Fruit fly (Drosophila melanogaster): ENCODE results near the gene CG31121.

Gene CG31121

DNA sequence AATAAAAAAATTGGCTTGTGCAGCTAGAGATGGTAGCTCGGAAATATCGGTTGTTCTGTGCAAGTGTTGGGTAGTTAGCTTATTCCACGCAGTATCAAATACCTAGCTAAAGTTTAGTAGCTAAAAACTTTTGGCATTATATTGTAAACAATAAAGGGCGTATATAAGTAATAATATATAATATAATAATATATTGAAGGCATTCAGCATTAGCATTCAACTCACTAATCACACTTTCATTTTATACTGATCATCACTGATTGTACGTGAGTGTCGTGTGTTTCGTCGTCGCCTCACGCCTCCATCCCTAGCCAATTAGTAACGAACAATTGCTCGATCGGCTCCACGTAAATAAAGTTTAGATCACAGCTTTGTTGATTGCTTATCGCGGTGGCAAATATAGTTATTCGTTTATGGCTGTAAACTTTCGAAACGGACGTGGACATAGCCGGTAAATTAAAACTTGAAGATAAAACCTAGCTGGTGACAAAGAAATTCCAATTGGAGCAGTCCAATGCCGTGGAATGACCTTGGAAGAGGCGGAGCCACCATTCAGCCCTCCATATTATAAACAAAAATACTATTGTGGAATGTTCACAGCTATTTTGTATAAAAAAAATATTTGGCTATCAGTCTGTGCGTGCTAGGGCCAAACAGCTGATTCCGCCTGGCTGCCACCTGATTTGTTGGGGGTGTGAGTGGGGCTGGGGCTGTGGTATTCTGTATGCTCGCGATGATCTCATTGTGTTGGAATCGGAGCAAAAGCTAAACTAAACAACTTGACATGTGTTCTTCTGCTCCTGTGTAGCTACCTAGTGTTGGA, 23.6 kb upstream of the CG31121 start, which contains the start of the genes PIG-S, sud1 and CG11168:
TSS of gene PIG-S (minus strand) at position 51 of the 823 bp plus-strand sequence.
TSS of gene sud1 (minus strand) at position 51 of the 823 bp plus-strand sequence.
TSS of gene CG11168 (plus strand) at position 293 of the 823 bp plus-strand sequence.
- peak; percentile 45; the same call in 1 of the 3 replicates for TF ChIP-seq CG6163 (GFP tag; IDR thresholded peaks at IDR 0.05)
- TF ChIP-seq dsx (GFP tag; optimal IDR thresholded peaks at IDR 0.05; ENCODE audit: poor library complexity, severe bottlenecking): peak; percentile 38
- TF ChIP-seq Eip75B (GFP tag; optimal IDR thresholded peaks at IDR 0.05): no peak
- peak; percentile 41 for TF ChIP-seq lz (GFP tag; optimal IDR thresholded peaks at IDR 0.05)
- peak; percentile 26; the same call in 1 of the 2 replicates for TF ChIP-seq CG15336 (GFP tag; IDR thresholded peaks at IDR 0.05)
- TF ChIP-seq CG3032 (tag; optimal IDR thresholded peaks at IDR 0.05): peak; percentile 63
- TF ChIP-seq esn (GFP tag; optimal IDR thresholded peaks at IDR 0.05): peak; percentile 36
- TF ChIP-seq eg (GFP tag; IDR thresholded peaks at IDR 0.05): peak; percentile 54; the same call in 2 of the 3 replicates
- peak; percentile 14 for TF ChIP-seq Sox15 (GFP tag; optimal IDR thresholded peaks at IDR 0.05)
- TF ChIP-seq CG11294 (GFP tag; IDR thresholded peaks at IDR 0.05): peak; percentile 11; the same call in 1 of the 2 replicates
- TF ChIP-seq CG6854 (GFP tag; optimal IDR thresholded peaks at IDR 0.05): no peak
- TF ChIP-seq CG31627 (GFP tag; optimal IDR thresholded peaks at IDR 0.05): peak; percentile 28
- peak; percentile 18 for TF ChIP-seq CG1621 (tag; optimal IDR thresholded peaks at IDR 0.05)
- TF ChIP-seq CG10631 (GFP tag; optimal IDR thresholded peaks at IDR 0.05): no peak

- TF ChIP-seq Eip93F (GFP tag; optimal IDR thresholded peaks at IDR 0.05) (no peak), Met (GFP tag; optimal IDR thresholded peaks at IDR 0.05) (no peak), cyc (GFP tag; optimal IDR thresholded peaks at IDR 0.05) (no peak), CG9139 (GFP tag; optimal IDR thresholded peaks at IDR 0.05) (no peak), Sox102F (GFP tag; optimal IDR thresholded peaks at IDR 0.05) (no peak)
Measured at dm6 chr3R:24914864-24915263, 20.5 kb upstream of the CG31121 start.

DNA sequence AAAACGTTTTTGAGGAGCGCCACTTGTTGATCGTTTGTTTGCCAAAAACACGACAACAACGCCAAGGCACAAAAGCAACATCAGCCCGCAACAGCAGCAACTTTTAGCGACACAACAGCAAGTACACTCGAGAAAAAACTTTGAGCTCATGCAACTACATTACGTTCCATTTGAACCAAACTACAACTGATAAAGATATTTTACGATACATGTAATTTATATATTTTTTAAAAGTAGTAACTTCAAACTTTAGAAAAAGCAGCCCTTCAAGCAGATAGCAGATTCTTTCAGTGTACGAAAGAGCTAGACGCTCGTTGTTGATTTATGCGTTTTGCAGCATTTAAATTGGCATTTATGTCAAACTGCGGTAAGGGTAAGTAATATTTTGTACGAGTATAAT, 15.7 kb upstream of the CG31121 start:
- TF ChIP-seq ss (GFP tag; optimal IDR thresholded peaks at IDR 0.05) (no peak), CG6276 (GFP tag; optimal IDR thresholded peaks at IDR 0.05) (peak; percentile 73), Ets21C (GFP tag; optimal IDR thresholded peaks at IDR 0.05) (no peak), CG3919 (GFP tag; optimal IDR thresholded peaks at IDR 0.05) (peak; percentile 56), Ets96B (tag; optimal IDR thresholded peaks at IDR 0.05) (no peak), CG8632 (GFP tag; optimal IDR thresholded peaks at IDR 0.05) (peak; percentile 2), CG10631 (GFP tag; optimal IDR thresholded peaks at IDR 0.05) (peak; percentile 45), acj6 (GFP tag; optimal IDR thresholded peaks at IDR 0.05) (peak; percentile 39), CG6808 (GFP tag; optimal IDR thresholded peaks at IDR 0.05) (no peak), Blimp-1 (GFP tag; optimal IDR thresholded peaks at IDR 0.05) (no peak), CG34406 (GFP tag; optimal IDR thresholded peaks at IDR 0.05) (peak; percentile 28), CG16779 (tag; optimal IDR thresholded peaks at IDR 0.05) (no peak), CG31627 (GFP tag; optimal IDR thresholded peaks at IDR 0.05) (no peak), Gug (GFP tag; IDR thresholded peaks at IDR 0.05) (peak; percentile 53; the same call in 1 of the 2 replicates), fd59A (GFP tag; optimal IDR thresholded peaks at IDR 0.05) (no peak), topi (GFP tag; optimal IDR thresholded peaks at IDR 0.05) (no peak), CG6163 (GFP tag; IDR thresholded peaks at IDR 0.05) (peak; percentile 77), Sox14 (GFP tag; optimal IDR thresholded peaks at IDR 0.05) (no peak), OdsH (GFP tag; optimal IDR thresholded peaks at IDR 0.05) (peak; percentile 60), Hr39 (GFP tag; optimal IDR thresholded peaks at IDR 0.05) (no peak), CG7368 (GFP tag; optimal IDR thresholded peaks at IDR 0.05) (peak; percentile 4), cyc (GFP tag; optimal IDR thresholded peaks at IDR 0.05) (no peak), Eip75B (GFP tag; optimal IDR thresholded peaks at IDR 0.05) (no peak), CG11294 (GFP tag; IDR thresholded peaks at IDR 0.05) (peak; percentile 60), Eip78C (GFP tag) (peak; percentile 85), Sox102F (GFP tag; optimal IDR thresholded peaks at IDR 0.05) (no peak), Smox (GFP tag; optimal IDR thresholded peaks at IDR 0.05) (no peak), CG15336 (GFP tag; IDR thresholded peaks at IDR 0.05) (peak; percentile 84), vri (GFP tag; optimal IDR thresholded peaks at IDR 0.05) (no peak), spab (GFP tag; optimal IDR thresholded peaks at IDR 0.05) (no peak), Lpt (GFP tag; optimal IDR thresholded peaks at IDR 0.05) (peak; percentile 47), salr (GFP tag; optimal IDR thresholded peaks at IDR 0.05) (no peak), dac (GFP tag; optimal IDR thresholded peaks at IDR 0.05) (peak; percentile 56), net (GFP tag; optimal IDR thresholded peaks at IDR 0.05) (peak; percentile 69)

Measured in whole organism, prepupa.